Worm (Caenorhabditis elegans): ENCODE measurements around the gene nhr-258.

DNA sequence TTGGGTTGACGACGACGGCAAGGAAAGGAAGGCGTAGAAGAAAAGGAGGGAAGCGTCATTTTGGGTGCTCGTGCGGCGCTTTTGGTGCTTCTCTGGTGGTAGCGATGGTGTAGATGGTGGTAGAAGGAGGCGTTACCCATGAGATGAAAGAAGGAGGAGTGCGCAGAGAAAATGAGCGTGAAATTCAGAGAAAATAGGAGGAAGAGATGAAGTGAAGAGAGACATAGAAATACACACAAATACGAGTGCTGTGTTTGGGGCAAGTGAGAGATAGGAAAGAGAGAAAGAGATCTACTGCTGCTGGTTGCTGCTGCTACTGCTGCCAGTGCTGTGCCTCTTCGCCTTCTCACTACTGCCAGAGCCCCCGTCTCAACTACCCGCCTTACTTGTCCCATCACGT, 21.9 kb downstream of the nhr-258 start:
- TF ChIP-seq mml-1 (tag; optimal IDR thresholded peaks at IDR 0.05) (no peak), zag-1 (tag; optimal IDR thresholded peaks at IDR 0.05) (no peak), nhr-12 (tag; optimal IDR thresholded peaks at IDR 0.05) (no peak), elt-3 (tag; optimal IDR thresholded peaks at IDR 0.05) (no peak), elt-1 (tag; optimal IDR thresholded peaks at IDR 0.05) (no peak), skn-1 (tag; optimal IDR thresholded peaks at IDR 0.05) (no peak), snpc-4 (tag; optimal IDR thresholded peaks at IDR 0.05) (no peak)
